Fruit fly (Drosophila melanogaster): ENCODE data around the gene CG9044.
A peak's percentile ranks its signal among the peaks of the same experiment; 100 is the strongest.

The CG9044 gene

DNA sequence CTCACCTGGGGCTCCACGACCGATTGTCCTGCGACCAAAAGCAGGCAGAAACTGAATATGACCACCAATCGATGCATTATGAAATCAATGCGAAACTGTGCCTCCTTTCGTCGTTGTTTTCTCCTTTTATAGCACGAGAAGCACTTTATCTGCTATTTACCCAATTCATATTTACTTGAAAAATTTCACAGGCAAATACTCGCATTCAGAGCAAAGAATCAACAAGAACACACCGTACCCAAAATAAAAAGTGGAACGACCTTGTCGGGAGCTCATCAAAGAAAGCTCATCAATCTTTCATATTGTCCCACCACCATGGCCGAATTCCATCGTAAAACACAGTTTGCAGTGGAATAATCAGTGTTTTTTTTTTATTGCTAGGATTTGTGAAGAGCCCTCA lies 44.7 kb upstream of the CG9044 start, which contains the start of gene CG9021 (continued):
- TF ChIP-seq CG4318 (GFP tag; optimal IDR thresholded peaks at IDR 0.05), result no peak
- TF ChIP-seq fd85E (GFP tag; optimal IDR thresholded peaks at IDR 0.05), result no peak
- peak; percentile 54 for TF ChIP-seq Eip78C (GFP tag)
- no peak for TF ChIP-seq Eip75B (GFP tag; optimal IDR thresholded peaks at IDR 0.05)
- TF ChIP-seq CG11902 (GFP tag; optimal IDR thresholded peaks at IDR 0.05), result no peak
- no peak for TF ChIP-seq spab (GFP tag; optimal IDR thresholded peaks at IDR 0.05)
- no peak for TF ChIP-seq CG10631 (GFP tag; optimal IDR thresholded peaks at IDR 0.05)
- peak; percentile 16 for TF ChIP-seq lz (GFP tag; optimal IDR thresholded peaks at IDR 0.05)
- no peak for TF ChIP-seq CG3032 (tag; optimal IDR thresholded peaks at IDR 0.05)
- TF ChIP-seq achi (GFP tag; optimal IDR thresholded peaks at IDR 0.05), result no peak
- no peak for TF ChIP-seq CG6276 (GFP tag; optimal IDR thresholded peaks at IDR 0.05)
- TF ChIP-seq CG11294 (GFP tag; IDR thresholded peaks at IDR 0.05), result no peak
- TF ChIP-seq esn (GFP tag; optimal IDR thresholded peaks at IDR 0.05), result peak; percentile 69
- no peak for TF ChIP-seq CG31627 (GFP tag; optimal IDR thresholded peaks at IDR 0.05)
- peak; percentile 18 for TF ChIP-seq CG34406 (GFP tag; optimal IDR thresholded peaks at IDR 0.05)
- no peak for TF ChIP-seq dsx (GFP tag; optimal IDR thresholded peaks at IDR 0.05; ENCODE audit: poor library complexity, severe bottlenecking)
- TF ChIP-seq Gug (GFP tag; IDR thresholded peaks at IDR 0.05), result no peak
- TF ChIP-seq eg (GFP tag; IDR thresholded peaks at IDR 0.05), result no peak

DNA sequence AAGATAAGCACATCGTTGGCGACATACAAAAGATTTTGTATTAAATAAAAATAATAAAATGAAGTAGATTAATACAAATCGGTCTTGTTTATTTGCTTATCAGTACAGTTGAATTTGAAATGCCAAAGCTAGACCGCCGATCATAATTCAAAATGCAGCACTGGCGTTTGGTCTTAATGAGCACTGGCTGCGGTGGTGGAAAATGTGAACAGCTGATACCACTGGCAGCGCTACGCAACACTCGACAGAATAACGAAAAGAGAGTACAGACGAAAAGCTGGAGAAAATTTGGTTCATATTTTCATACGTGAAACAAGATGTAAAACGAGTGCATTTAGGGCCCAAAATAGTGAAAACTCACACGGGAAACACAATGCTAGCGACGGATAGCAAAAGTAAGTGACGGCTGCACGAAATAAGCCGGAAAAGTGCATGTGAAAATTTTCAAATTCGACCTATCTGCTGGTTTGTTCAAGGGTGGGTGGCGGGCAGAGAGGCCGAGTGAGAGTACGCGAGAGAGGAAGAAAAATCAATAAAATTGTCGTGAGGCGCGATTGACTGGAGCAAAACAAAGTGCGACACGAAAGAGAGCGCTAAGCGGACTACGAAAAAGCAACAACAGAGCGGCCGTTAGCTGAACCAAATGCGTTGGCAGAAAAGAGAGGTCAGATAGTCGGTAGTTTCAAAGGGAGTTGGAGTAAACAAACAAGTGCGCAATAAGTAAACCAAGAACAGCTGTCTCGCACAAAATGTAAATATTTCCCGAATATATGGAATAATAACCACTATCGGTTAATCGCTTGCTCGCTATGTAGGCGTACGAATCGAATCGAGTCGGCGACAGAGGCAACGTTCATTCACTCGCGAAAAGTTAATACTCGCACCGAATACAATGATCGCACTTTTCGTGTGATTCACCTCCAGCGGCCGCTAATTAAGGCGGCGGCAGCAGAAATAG lies 42.1 kb upstream of the CG9044 start, which contains the start of gene bchs:
TSS of gene bchs (plus strand) at position 277 of the 958 bp plus-strand sequence.
- TF ChIP-seq CG6276 (GFP tag; optimal IDR thresholded peaks at IDR 0.05), result peak; percentile 78
- TF ChIP-seq CG15336 (GFP tag; IDR thresholded peaks at IDR 0.05), result 0 out of 2 replicates have a peak, but pooled peaks have one; percentile 22
- TF ChIP-seq CG34406 (GFP tag; optimal IDR thresholded peaks at IDR 0.05), result peak; percentile 17
- TF ChIP-seq CG16779 (tag; optimal IDR thresholded peaks at IDR 0.05), result peak; percentile 11
- TF ChIP-seq svp (GFP tag), result peak; percentile 77
- TF ChIP-seq topi (GFP tag; optimal IDR thresholded peaks at IDR 0.05), result peak; percentile 24
- no peak for TF ChIP-seq fd85E (GFP tag; optimal IDR thresholded peaks at IDR 0.05)
- TF ChIP-seq achi (GFP tag; optimal IDR thresholded peaks at IDR 0.05), result peak; percentile 7
- peak; percentile 62 for TF ChIP-seq CG31627 (GFP tag; optimal IDR thresholded peaks at IDR 0.05)
- no peak for TF ChIP-seq Smox (GFP tag; optimal IDR thresholded peaks at IDR 0.05)
- no peak for TF ChIP-seq CG32006 (GFP tag; optimal IDR thresholded peaks at IDR 0.05)
- no peak for TF ChIP-seq Eip78C (GFP tag)
- peak; percentile 73 for TF ChIP-seq vri (GFP tag; optimal IDR thresholded peaks at IDR 0.05)
- 0 out of 3 replicates have a peak, but pooled peaks have one; percentile 42 for TF ChIP-seq CG8119 (GFP tag; IDR thresholded peaks at IDR 0.05)
- TF ChIP-seq lz (GFP tag; optimal IDR thresholded peaks at IDR 0.05), result peak; percentile 25
- TF ChIP-seq salr (GFP tag; optimal IDR thresholded peaks at IDR 0.05), result peak in 1 of 2 experiments; percentile 26
- TF ChIP-seq Eip75B (GFP tag; optimal IDR thresholded peaks at IDR 0.05), result peak; percentile 12
- peak; percentile 3 for TF ChIP-seq cyc (GFP tag; optimal IDR thresholded peaks at IDR 0.05)
- TF ChIP-seq fkh (GFP tag; optimal IDR thresholded peaks at IDR 0.05), result peak; percentile 100
- TF ChIP-seq Hr38 (GFP tag; optimal IDR thresholded peaks at IDR 0.05), result no peak
- TF ChIP-seq esn (GFP tag; optimal IDR thresholded peaks at IDR 0.05), result peak; percentile 5
- TF ChIP-seq Sox14 (GFP tag; optimal IDR thresholded peaks at IDR 0.05), result peak; percentile 41

DNA sequence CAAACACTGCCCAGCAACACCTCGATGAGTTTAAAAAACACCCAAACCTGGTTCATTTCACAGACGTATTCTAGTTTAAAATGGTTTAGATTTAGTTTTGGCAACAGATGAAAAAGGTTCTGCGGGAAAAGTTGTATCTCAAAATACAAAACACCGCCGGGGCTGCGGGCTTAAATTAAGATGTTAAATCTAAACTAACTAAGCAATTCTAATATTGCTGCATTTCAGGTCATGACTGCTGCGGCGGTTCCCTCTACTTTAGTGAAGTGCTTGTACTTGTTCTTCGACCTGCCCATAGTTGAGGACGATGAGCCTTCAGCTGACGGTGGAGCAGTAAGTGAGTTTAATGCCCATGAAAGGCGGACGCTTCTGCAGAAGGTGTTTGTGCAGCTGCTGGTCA lies 39.1 kb upstream of the CG9044 start, which contains the start of gene CG14000:
TSS of gene CG14000 (minus strand) at position 101 of the 400 bp plus-strand sequence.
- no peak for TF ChIP-seq Eip78C (GFP tag)
- no peak for TF ChIP-seq salr (GFP tag; optimal IDR thresholded peaks at IDR 0.05)
- no peak for TF ChIP-seq Sox14 (GFP tag; optimal IDR thresholded peaks at IDR 0.05)
- no peak for TF ChIP-seq Smox (GFP tag; optimal IDR thresholded peaks at IDR 0.05)
- TF ChIP-seq Sox15 (GFP tag; optimal IDR thresholded peaks at IDR 0.05), result no peak
- no peak for TF ChIP-seq Met (GFP tag; optimal IDR thresholded peaks at IDR 0.05)
- TF ChIP-seq spab (GFP tag; optimal IDR thresholded peaks at IDR 0.05), result no peak
- TF ChIP-seq Eip93F (GFP tag; optimal IDR thresholded peaks at IDR 0.05), result no peak
- no peak for TF ChIP-seq CG1621 (tag; optimal IDR thresholded peaks at IDR 0.05)
- TF ChIP-seq Hr38 (GFP tag; optimal IDR thresholded peaks at IDR 0.05), result no peak
- TF ChIP-seq acj6 (GFP tag; optimal IDR thresholded peaks at IDR 0.05), result no peak
